Worm (Caenorhabditis elegans) whole organism, late embryonic: ENCODE results near the gene nspg-14.

Experiments used
- C08G9.2 ChIP-seq: sonication (generic microtip); optimal IDR thresholded peaks from 2 replicates; lab custom pipeline; 2016; ENCODE audit warnings: mild to moderate bottlenecking, missing genetic modification characterization, moderate library complexity, missing compliant biosample characterization
- K09A11.1 ChIP-seq: sonication (generic microtip); optimal IDR thresholded peaks from 2 replicates; lab custom pipeline; 2017; ENCODE audit warnings: antibody characterized with exemption, mild to moderate bottlenecking, missing genetic modification characterization, missing compliant biosample characterization; ENCODE audit not compliant: insufficient read depth
- ceh-14 ChIP-seq: sonication (generic microtip); optimal IDR thresholded peaks from 2 replicates; lab custom pipeline; 2016; ENCODE audit warnings: missing genotype, missing genetic modification characterization, missing compliant biosample characterization
- ceh-18 ChIP-seq: sonication (generic microtip); optimal IDR thresholded peaks from 2 replicates; lab custom pipeline; 2016; ENCODE audit warnings: missing genetic modification characterization, missing compliant biosample characterization
- ceh-19 ChIP-seq: fragments of 200-800 bp; sonication (Bioruptor generic); optimal IDR thresholded peaks from 2 replicates; lab custom pipeline; 2018; ENCODE audit warnings: mild to moderate bottlenecking, missing genetic modification characterization, missing compliant biosample characterization
- ceh-2 ChIP-seq: sonication (generic microtip); optimal IDR thresholded peaks from 2 replicates; lab custom pipeline; 2016; ENCODE audit warnings: missing genotype, missing genetic modification characterization, missing compliant biosample characterization
- ceh-24 ChIP-seq: sonication (generic microtip); optimal IDR thresholded peaks from 2 replicates; lab custom pipeline; 2016; ENCODE audit warnings: mild to moderate bottlenecking, missing genetic modification characterization, missing compliant biosample characterization
- ceh-31 ChIP-seq: sonication (generic microtip); optimal IDR thresholded peaks from 2 replicates; lab custom pipeline; 2016; ENCODE audit warnings: missing genetic modification characterization, missing compliant biosample characterization
- ceh-34 ChIP-seq: sonication (generic microtip); optimal IDR thresholded peaks from 2 replicates; lab custom pipeline; 2016; ENCODE audit warnings: mild to moderate bottlenecking, missing genetic modification characterization, missing compliant biosample characterization
- ceh-48 ChIP-seq: sonication (generic microtip); optimal IDR thresholded peaks from 2 replicates; lab custom pipeline; 2016; ENCODE audit warnings: missing genetic modification characterization, inconsistent platforms, missing compliant biosample characterization
- ceh-9 ChIP-seq: sonication (generic microtip); optimal IDR thresholded peaks from 2 replicates; lab custom pipeline; 2016; ENCODE audit warnings: mild to moderate bottlenecking, missing genetic modification characterization, inconsistent platforms, missing compliant biosample characterization
- dmd-4 ChIP-seq: sonication (generic microtip); optimal IDR thresholded peaks from 2 replicates; lab custom pipeline; 2016; ENCODE audit warnings: borderline replicate concordance, missing genetic modification characterization, missing compliant biosample characterization
- elt-2 ChIP-seq: sonication (generic microtip); optimal IDR thresholded peaks from 2 replicates; lab custom pipeline; 2016; ENCODE audit warnings: missing genetic modification reagents, missing genetic modification characterization, missing compliant biosample characterization
- ets-4 ChIP-seq: sonication (generic microtip); optimal IDR thresholded peaks from 2 replicates; lab custom pipeline; 2016; ENCODE audit warnings: missing genetic modification characterization, missing compliant biosample characterization
- fax-1 ChIP-seq: sonication (generic microtip); optimal IDR thresholded peaks from 2 replicates; lab custom pipeline; 2016; ENCODE audit warnings: missing genotype, missing genetic modification characterization, missing compliant biosample characterization
- fkh-6 ChIP-seq: sonication (generic microtip); optimal IDR thresholded peaks from 2 replicates; lab custom pipeline; 2016; ENCODE audit warnings: missing genetic modification characterization, missing compliant biosample characterization
- hlh-30 ChIP-seq: sonication (generic microtip); optimal IDR thresholded peaks from 2 replicates; lab custom pipeline; 2017; ENCODE audit warnings: antibody characterized with exemption, missing genetic modification characterization, missing compliant biosample characterization; ENCODE audit not compliant: insufficient read depth
- hlh-6 ChIP-seq: sonication (generic microtip); optimal IDR thresholded peaks from 2 replicates; lab custom pipeline; 2016; ENCODE audit warnings: missing genotype, missing genetic modification characterization, missing compliant biosample characterization
- hlh-8 ChIP-seq: sonication (generic microtip); optimal IDR thresholded peaks from 2 replicates; lab custom pipeline; 2016; ENCODE audit warnings: missing genotype, missing genetic modification characterization, missing compliant biosample characterization
- lim-6 ChIP-seq: sonication (generic microtip); optimal IDR thresholded peaks from 2 replicates; lab custom pipeline; 2016; ENCODE audit warnings: missing genetic modification characterization, missing compliant biosample characterization
- mec-3 ChIP-seq: sonication (generic microtip); optimal IDR thresholded peaks from 2 replicates; lab custom pipeline; 2016; ENCODE audit warnings: borderline replicate concordance, missing genetic modification characterization, missing compliant biosample characterization
- nfya-1 ChIP-seq: sonication (generic microtip); optimal IDR thresholded peaks from 2 replicates; lab custom pipeline; 2017; ENCODE audit warnings: missing genetic modification characterization, mild to moderate bottlenecking, missing compliant biosample characterization, antibody characterized with exemption, moderate library complexity
- odd-2 ChIP-seq: sonication (generic microtip); optimal IDR thresholded peaks from 2 replicates; lab custom pipeline; 2017; ENCODE audit warnings: antibody characterized with exemption, mild to moderate bottlenecking, missing genetic modification characterization, missing compliant biosample characterization
- pax-1 ChIP-seq: fragments of 150-350 bp; optimal IDR thresholded peaks from 2 replicates; lab custom pipeline; 2014; ENCODE audit warnings: missing biosample characterization, missing genetic modification characterization
- pros-1 ChIP-seq: fragments of 150-350 bp; optimal IDR thresholded peaks from 2 replicates; lab custom pipeline; 2014; ENCODE audit warnings: missing biosample characterization, missing genetic modification reagents, missing genetic modification characterization
- ref-2 ChIP-seq: sonication (generic microtip); optimal IDR thresholded peaks from 2 replicates; lab custom pipeline; 2016; ENCODE audit warnings: missing genetic modification characterization, missing compliant biosample characterization
- sdc-2 ChIP-seq: sonication (generic microtip); optimal IDR thresholded peaks from 2 replicates; lab custom pipeline; 2016; ENCODE audit warnings: missing genotype, missing genetic modification characterization, missing compliant biosample characterization
- sox-2 ChIP-seq: fragments of 200-800 bp; sonication (Bioruptor generic); IDR thresholded peaks from 2 replicates; pipeline ENCODE4 v1.3.6; 2022; ENCODE audit warnings: missing genetic modification reagents, missing genetic modification characterization, missing compliant biosample characterization
- sox-4 ChIP-seq: sonication (generic microtip); optimal IDR thresholded peaks from 2 replicates; lab custom pipeline; 2017; ENCODE audit warnings: mild to moderate bottlenecking, missing genetic modification characterization, inconsistent platforms, missing compliant biosample characterization
- tbx-2 ChIP-seq: sonication (generic microtip); optimal IDR thresholded peaks from 2 replicates; lab custom pipeline; 2016; ENCODE audit warnings: missing genetic modification characterization, missing compliant biosample characterization
- unc-42 ChIP-seq: sonication (generic microtip); optimal IDR thresholded peaks from 2 replicates; lab custom pipeline; 2016; ENCODE audit warnings: missing genotype, missing genetic modification characterization, missing compliant biosample characterization
- unc-55 ChIP-seq: sonication (generic microtip); optimal IDR thresholded peaks from 2 replicates; lab custom pipeline; 2017; ENCODE audit warnings: missing biosample characterization, missing genetic modification reagents, missing genetic modification characterization
- unc-86 ChIP-seq: sonication (generic microtip); optimal IDR thresholded peaks from 2 replicates; lab custom pipeline; 2016; ENCODE audit warnings: missing genetic modification characterization, missing compliant biosample characterization

nspg-14 gene

DNA sequence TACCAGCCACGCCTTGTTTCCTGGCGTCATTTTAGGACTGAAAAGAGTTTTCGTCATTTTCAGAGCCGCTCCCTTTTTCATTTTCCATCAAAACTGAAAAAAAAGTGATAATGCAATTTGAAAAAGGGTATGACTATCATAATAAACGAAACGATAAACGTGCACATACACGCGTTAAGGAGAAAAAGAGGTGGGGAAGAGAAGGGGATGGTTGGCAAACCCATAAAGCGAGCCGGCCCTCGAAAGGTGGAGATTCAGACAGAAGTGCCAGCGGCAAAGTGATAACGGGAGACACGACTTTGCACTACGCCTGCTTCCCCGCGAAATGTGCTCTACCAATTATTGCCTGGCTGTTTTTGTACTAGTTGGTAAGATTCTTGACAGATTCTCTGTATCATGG is at the start of gene nspg-14:
TSS of gene nspg-14 (plus strand) at position 250 of the 400 bp plus-strand sequence.
- TF ChIP-seq unc-86 (tag; lab: Kevin White, UChicago), result no peak
- no peak for TF ChIP-seq sox-4 (tag; lab: Kevin White, UChicago)
- peak; percentile 47 for TF ChIP-seq elt-2 (tag; lab: Kevin White, UChicago)
- TF ChIP-seq ceh-48, result no peak
- no peak for TF ChIP-seq mec-3 (tag; lab: Kevin White, UChicago)

DNA sequence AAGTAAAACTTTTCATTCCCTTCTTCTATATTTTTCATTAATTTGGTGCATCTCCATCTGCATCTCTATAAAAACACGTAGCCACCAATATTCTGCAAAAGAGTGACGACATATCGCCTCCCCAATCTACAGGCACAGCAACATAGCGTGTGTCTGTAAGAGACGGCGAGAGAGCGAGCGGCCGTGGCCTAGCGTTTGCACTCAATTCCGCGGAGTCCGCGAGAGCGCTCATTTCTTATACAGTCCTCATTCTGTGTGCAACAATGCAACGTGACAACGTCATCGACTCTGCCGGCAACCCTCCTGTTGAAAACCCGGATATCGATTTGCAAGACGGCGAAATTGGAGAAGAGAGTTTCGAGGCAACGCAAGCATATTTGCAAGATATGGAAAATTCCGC is 47.3 kb upstream of the nspg-14 start, which contains the start of gene H28G03.2:
TSS of gene H28G03.2 (plus strand) at position 200 of the 400 bp plus-strand sequence.
- TF ChIP-seq pax-1 (tag; lab: Kevin White, UChicago) (no peak), fkh-6 (peak; percentile 59), dmd-4 (no peak), sdc-2 (tag; lab: Kevin White, UChicago) (peak; percentile 17), ceh-31 (tag; lab: Kevin White, UChicago) (peak; percentile 85), ceh-9 (tag; lab: Kevin White, UChicago) (no peak), unc-42 (tag; lab: Kevin White, UChicago) (no peak), ref-2 (tag; lab: Kevin White, UChicago) (peak; percentile 33), ceh-2 (tag; lab: Kevin White, UChicago) (peak; percentile 57), ceh-14 (tag; lab: Kevin White, UChicago) (peak; percentile 22), K09A11.1 (tag; lab: Kevin White, UChicago) (no peak), C08G9.2 (peak; percentile 58), tbx-2 (peak; percentile 77), sox-2 (no peak)

DNA sequence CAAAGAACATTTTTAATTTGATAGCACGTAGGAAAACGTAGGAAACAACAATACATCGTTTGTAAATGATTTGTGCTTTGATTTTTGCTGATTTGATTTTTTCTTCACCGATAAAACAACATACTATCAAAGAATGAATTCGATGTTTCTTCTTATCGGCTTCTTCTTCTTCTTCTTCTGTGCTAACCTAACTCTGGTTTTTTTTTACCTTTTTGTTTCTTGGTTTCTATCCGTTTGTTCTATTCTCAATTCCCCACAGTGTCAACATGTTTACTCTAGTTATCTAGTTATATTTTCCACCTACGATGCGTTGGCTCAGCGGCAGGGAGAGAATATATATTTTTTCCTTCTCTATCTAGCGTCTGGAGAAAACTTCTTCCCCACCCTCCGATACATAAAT is 45.0 kb upstream of the nspg-14 start:
- TF ChIP-seq lim-6 (tag; lab: Kevin White, UChicago), result no peak
- no peak for TF ChIP-seq odd-2 (tag; lab: Kevin White, UChicago)
- TF ChIP-seq ceh-24 (tag; lab: Kevin White, UChicago), result no peak

DNA sequence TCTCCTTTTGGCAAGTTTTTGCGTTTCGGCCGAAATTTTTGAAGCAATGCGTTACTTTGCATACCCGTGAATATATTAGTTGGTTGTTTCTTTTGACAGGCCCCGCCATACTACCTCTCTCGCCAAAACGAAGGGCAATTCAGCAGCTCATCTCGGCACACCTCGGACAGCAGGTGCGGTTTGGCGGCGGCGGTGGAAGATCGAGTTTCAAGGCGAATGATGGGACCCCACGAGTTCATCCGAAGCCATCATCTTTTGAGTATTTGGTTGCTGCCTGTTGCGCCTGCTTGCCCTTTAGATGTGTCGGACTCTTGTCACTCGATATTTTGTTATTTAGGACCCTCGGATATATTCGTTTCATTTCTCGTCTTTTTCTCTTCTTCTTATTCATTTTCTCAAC is 44.5 kb upstream of the nspg-14 start:
- no peak for TF ChIP-seq fax-1 (tag; lab: Kevin White, UChicago)
- peak; percentile 5 for TF ChIP-seq ceh-19 (GFP tag; lab: Kevin White, UChicago)
- peak; percentile 1 for TF ChIP-seq ceh-18
- peak; percentile 88 for TF ChIP-seq ceh-34 (tag; lab: Kevin White, UChicago)
- TF ChIP-seq, all 69 proteins: peak for 3

DNA sequence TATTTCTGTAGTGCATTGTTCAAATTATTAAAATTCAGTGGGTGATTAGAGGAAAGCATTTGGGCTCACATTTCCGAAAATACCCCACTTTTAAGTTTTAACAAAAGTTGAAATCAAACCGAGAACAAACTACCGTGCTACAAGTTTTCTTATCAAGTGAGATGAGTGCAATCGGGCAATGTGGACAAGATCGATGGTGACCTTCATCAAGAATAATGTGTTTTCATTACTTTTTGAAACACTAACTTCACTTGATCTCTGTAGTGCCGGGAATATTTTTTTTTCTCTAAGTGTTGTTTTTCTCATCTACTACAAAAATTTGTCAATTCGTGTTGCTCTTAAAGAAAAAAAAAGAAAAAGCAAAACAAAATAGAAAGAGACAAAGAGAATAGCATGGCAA is 44.0 kb upstream of the nspg-14 start:
- TF ChIP-seq hlh-30 (tag; lab: Kevin White, UChicago), result no peak
- no peak for TF ChIP-seq ets-4 (tag; lab: Kevin White, UChicago)
- no peak for TF ChIP-seq unc-86 (tag; lab: Kevin White, UChicago)
- TF ChIP-seq hlh-6, result no peak

DNA sequence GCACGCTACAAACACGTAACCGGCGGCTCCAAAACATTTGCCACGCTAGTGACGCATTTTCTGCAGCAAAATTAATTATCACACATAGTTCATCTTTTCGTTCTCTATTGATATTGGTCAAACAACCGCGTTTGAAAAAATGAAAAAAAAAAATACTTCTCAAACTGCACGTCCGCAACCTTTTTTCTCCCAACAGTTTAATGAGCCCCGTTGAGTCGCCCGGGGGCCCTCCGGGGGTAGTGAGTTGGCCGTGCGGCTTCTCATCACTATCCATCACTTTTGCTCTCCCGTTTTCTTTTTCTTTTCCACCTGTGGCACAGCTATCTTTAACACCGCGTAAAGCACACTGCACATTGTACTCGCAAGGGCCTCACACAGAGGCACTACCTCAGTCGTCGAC is 43.4 kb upstream of the nspg-14 start:
- TF ChIP-seq ceh-9 (tag; lab: Kevin White, UChicago), result no peak
- peak; percentile 23 for TF ChIP-seq unc-55 (GFP tag; lab: Kevin White, UChicago)
- TF ChIP-seq pros-1, result no peak
- no peak for TF ChIP-seq hlh-8 (tag; lab: Kevin White, UChicago)
- peak; percentile 25 for TF ChIP-seq hlh-6
- TF ChIP-seq nfya-1 (tag; lab: Kevin White, UChicago), result no peak
- TF ChIP-seq ceh-18, result peak; percentile 58
